Fruit fly (Drosophila melanogaster) whole organism: ENCODE results near the gene Cpr62Ba.

Experiments
- CG8478 ChIP-seq: fragments of >200 bp; optimal IDR thresholded peaks from 2 replicates; lab custom pipeline; 2018; ENCODE audit warnings: inconsistent platforms
- Dll ChIP-seq: fragments of >200 bp; optimal IDR thresholded peaks from 2 replicates; lab custom pipeline; 2017
- EcR ChIP-seq, 2 experiments: fragments of >200 bp; optimal IDR thresholded peaks; 2 replicates each; lab custom pipeline; 2017; ENCODE audit warnings: missing biosample characterization in 2 of 2, missing genetic modification characterization in 2 of 2, missing genetic modification reagents in 2 of 2
- pan ChIP-seq: fragments of >200 bp; optimal IDR thresholded peaks from 2 replicates; lab custom pipeline; 2017
- psq ChIP-seq: fragments of >200 bp; optimal IDR thresholded peaks from 2 replicates; lab custom pipeline; 2017
- usp ChIP-seq: fragments of >200 bp; optimal IDR thresholded peaks from 2 replicates; lab custom pipeline; 2017; ENCODE audit warnings: missing biosample characterization, missing genetic modification characterization, mixed read lengths

- peak; percentile 57 for TF ChIP-seq psq
- TF ChIP-seq CG8478 (lab: Kevin White, UChicago): no peak
- TF ChIP-seq pan: no peak
- TF ChIP-seq usp (GFP tag; lab: Kevin White, UChicago): no peak
- no peak for TF ChIP-seq Dll (lab: Kevin White, UChicago)
- TF ChIP-seq EcR (GFP tag; optimal IDR thresholded peaks at IDR 0.05; lab: Kevin White, UChicago): no peak
Measured at dm6 chr3L:1802802-1803201, 28.8 kb downstream of the Cpr62Ba start, which contains the start of the genes JTBR and CG42676.
